Fruit fly (Drosophila melanogaster) whole organism, embryonic: ENCODE results near the gene CG3457.

Experiments
- BtbVII ChIP-seq: fragments of 200-800 bp; sonication (Bioruptor generic); optimal IDR thresholded peaks from 3 replicates; lab custom pipeline; 2017; ENCODE audit warnings: missing biosample characterization, mild to moderate bottlenecking, missing genetic modification characterization
- CG10209 ChIP-seq: fragments of 200-800 bp; sonication (Bioruptor generic); optimal IDR thresholded peaks from 3 replicates; lab custom pipeline; 2017; ENCODE audit warnings: missing biosample characterization, mild to moderate bottlenecking, missing genetic modification characterization, missing genetic modification reagents
- CG10321 ChIP-seq: fragments of 200-800 bp; sonication (Bioruptor generic); IDR thresholded peaks from 2 replicates; pipeline ENCODE4 v1.3.6; 2022; ENCODE audit warnings: missing biosample characterization, missing genetic modification characterization
- CG10654 ChIP-seq: fragments of 200-800 bp; sonication (Bioruptor generic); optimal IDR thresholded peaks from 2 replicates; lab custom pipeline; 2016; ENCODE audit warnings: missing biosample characterization, missing genetic modification characterization
- CG12104 ChIP-seq: fragments of 200-800 bp; sonication (Bioruptor generic); optimal IDR thresholded peaks from 3 replicates; lab custom pipeline; 2016; ENCODE audit warnings: missing biosample characterization, missing genetic modification characterization
- CG1233 ChIP-seq: fragments of 200-800 bp; sonication (Bioruptor generic); optimal IDR thresholded peaks from 4 replicates; lab custom pipeline; 2018; ENCODE audit warnings: missing biosample characterization, mild to moderate bottlenecking, missing genetic modification characterization
- CG12659 ChIP-seq: fragments of 200-800 bp; sonication (Bioruptor generic); optimal IDR thresholded peaks from 3 replicates; lab custom pipeline; 2017; ENCODE audit warnings: mild to moderate bottlenecking, missing biosample characterization, missing genetic modification reagents, missing genetic modification characterization
- CG13624 ChIP-seq: fragments of 200-800 bp; sonication (Bioruptor generic); optimal IDR thresholded peaks from 2 replicates; lab custom pipeline; 2016; ENCODE audit warnings: missing biosample characterization, missing genetic modification characterization
- CG16813 ChIP-seq: fragments of 200-800 bp; sonication (Bioruptor generic); IDR thresholded peaks from 3 replicates; pipeline ENCODE4 v1.3.6; 2022; ENCODE audit warnings: missing biosample characterization, missing genetic modification characterization; ENCODE audit not compliant: partially characterized antibody
- CG17328 ChIP-seq: fragments of 200-800 bp; sonication (Bioruptor generic); IDR thresholded peaks from 2 replicates; pipeline ENCODE4 v1.3.6; 2022; ENCODE audit warnings: missing biosample characterization, missing genetic modification characterization
- CG17385 ChIP-seq: fragments of 200-800 bp; sonication (Bioruptor generic); optimal IDR thresholded peaks from 3 replicates; lab custom pipeline; 2018; ENCODE audit warnings: missing biosample characterization, mild to moderate bottlenecking, missing genetic modification characterization
- CG1792 ChIP-seq: fragments of 200-800 bp; sonication (Bioruptor generic); optimal IDR thresholded peaks from 2 replicates; lab custom pipeline; 2016; ENCODE audit warnings: missing biosample characterization, missing genetic modification characterization
- CG2120 ChIP-seq: fragments of 200-800 bp; sonication (Bioruptor generic); optimal IDR thresholded peaks from 3 replicates; lab custom pipeline; 2016; ENCODE audit warnings: missing biosample characterization, missing genetic modification characterization
- CG2199 ChIP-seq: fragments of 200-800 bp; sonication (Bioruptor generic); IDR thresholded peaks from 3 replicates; pipeline ENCODE4 v1.3.6; 2022; ENCODE audit warnings: missing biosample characterization, missing genetic modification characterization
- CG2202 ChIP-seq: fragments of 200-800 bp; sonication (Bioruptor generic); optimal IDR thresholded peaks from 2 replicates; lab custom pipeline; 2018; ENCODE audit warnings: missing biosample characterization, mild to moderate bottlenecking, missing genetic modification characterization
- CG30020 ChIP-seq: fragments of 200-800 bp; optimal IDR thresholded peaks from 2 replicates; lab custom pipeline; 2019; ENCODE audit warnings: missing biosample characterization, mild to moderate bottlenecking, missing genetic modification characterization, moderate library complexity
- CG30431 ChIP-seq: fragments of 200-800 bp; sonication (Bioruptor generic); optimal IDR thresholded peaks from 2 replicates; lab custom pipeline; 2017; ENCODE audit warnings: missing biosample characterization, missing genetic modification characterization
- CG34376 ChIP-seq: fragments of 200-800 bp; sonication (Bioruptor generic); optimal IDR thresholded peaks from 2 replicates; lab custom pipeline; 2018; ENCODE audit warnings: missing biosample characterization, mild to moderate bottlenecking, missing genetic modification characterization
- CG4328 ChIP-seq: fragments of 200-800 bp; sonication (Bioruptor generic); optimal IDR thresholded peaks from 3 replicates; lab custom pipeline; 2017; ENCODE audit warnings: missing biosample characterization, missing genetic modification reagents, missing genetic modification characterization
- CG6175 ChIP-seq: fragments of 200-800 bp; sonication (Bioruptor generic); IDR thresholded peaks from 3 replicates; pipeline ENCODE4 v1.3.6; 2022; ENCODE audit warnings: missing biosample characterization, missing genetic modification characterization
- CG6254 ChIP-seq: fragments of 200-800 bp; sonication (Bioruptor generic); optimal IDR thresholded peaks from 3 replicates; lab custom pipeline; 2017; ENCODE audit warnings: mild to moderate bottlenecking, missing biosample characterization, missing genetic modification reagents, missing genetic modification characterization
- CG7963 ChIP-seq: fragments of 200-800 bp; sonication (Bioruptor generic); IDR thresholded peaks from 3 replicates; pipeline ENCODE4 v1.3.6; 2022; ENCODE audit warnings: missing biosample characterization, missing genetic modification characterization; ENCODE audit not compliant: partially characterized antibody
- CG7987 ChIP-seq: fragments of 200-800 bp; sonication (Bioruptor generic); optimal IDR thresholded peaks from 2 replicates; lab custom pipeline; 2018; ENCODE audit warnings: missing biosample characterization, mild to moderate bottlenecking, missing genetic modification characterization, moderate library complexity
- CHES-1-like ChIP-seq: fragments of 200-800 bp; sonication (Bioruptor generic); optimal IDR thresholded peaks from 2 replicates; lab custom pipeline; 2016; ENCODE audit warnings: missing biosample characterization, missing genetic modification characterization
- Dad ChIP-seq: fragments of 200-800 bp; sonication (Bioruptor generic); optimal IDR thresholded peaks from 3 replicates; lab custom pipeline; 2016; ENCODE audit warnings: missing biosample characterization, missing genetic modification characterization
- HLH3B ChIP-seq: fragments of 200-800 bp; sonication (Bioruptor generic); IDR thresholded peaks from 2 replicates; pipeline ENCODE4 v1.3.6; 2022; ENCODE audit warnings: missing biosample characterization, missing genetic modification characterization
- HLHmδ ChIP-seq: fragments of 200-800 bp; sonication (Bioruptor generic); optimal IDR thresholded peaks from 2 replicates; lab custom pipeline; 2018; ENCODE audit warnings: missing biosample characterization, mild to moderate bottlenecking, missing genetic modification characterization, moderate library complexity
- Hsf ChIP-seq: fragments of 200-800 bp; sonication (Bioruptor generic); optimal IDR thresholded peaks from 3 replicates; lab custom pipeline; 2016; ENCODE audit warnings: missing biosample characterization, missing genetic modification characterization
- Neu2 ChIP-seq: fragments of 200-800 bp; sonication (Bioruptor generic); optimal IDR thresholded peaks from 3 replicates; lab custom pipeline; 2016; ENCODE audit warnings: missing biosample characterization, missing genetic modification characterization, borderline replicate concordance
- NfI ChIP-seq: fragments of 200-800 bp; sonication (Bioruptor generic); optimal IDR thresholded peaks from 3 replicates; lab custom pipeline; 2018; ENCODE audit warnings: missing biosample characterization, mild to moderate bottlenecking, missing genetic modification characterization, moderate library complexity
- Ravus ChIP-seq: fragments of 200-800 bp; sonication (Bioruptor generic); IDR thresholded peaks from 2 replicates; pipeline ENCODE4 v1.3.6; 2022; ENCODE audit warnings: missing biosample characterization, missing genetic modification characterization
- Scr ChIP-seq: fragments of 200-800 bp; sonication (Bioruptor generic); IDR thresholded peaks from 2 replicates; pipeline ENCODE4 v1.3.6; 2022; ENCODE audit warnings: missing biosample characterization, missing genetic modification characterization; ENCODE audit not compliant: partially characterized antibody
- Spps ChIP-seq: fragments of 200-800 bp; sonication (Bioruptor generic); optimal IDR thresholded peaks from 2 replicates; lab custom pipeline; 2018; ENCODE audit warnings: missing biosample characterization, mild to moderate bottlenecking, missing genetic modification characterization
- Vsx1 ChIP-seq: fragments of 200-800 bp; sonication (Bioruptor generic); optimal IDR thresholded peaks from 2 replicates; lab custom pipeline; 2017; ENCODE audit warnings: missing biosample characterization, mild to moderate bottlenecking, missing genetic modification characterization, missing genetic modification reagents
- abd-A ChIP-seq: fragments of 200-800 bp; sonication (Bioruptor generic); optimal IDR thresholded peaks from 3 replicates; lab custom pipeline; 2019; ENCODE audit warnings: missing biosample characterization, mild to moderate bottlenecking, missing genetic modification characterization, moderate library complexity
- ara ChIP-seq: fragments of 200-800 bp; sonication (Bioruptor generic); IDR thresholded peaks from 2 replicates; pipeline ENCODE4 v1.3.6; 2022; ENCODE audit warnings: missing biosample characterization, missing genetic modification characterization
- chn ChIP-seq: fragments of 200-800 bp; sonication (Bioruptor generic); optimal IDR thresholded peaks from 2 replicates; lab custom pipeline; 2016; ENCODE audit warnings: missing biosample characterization, missing genetic modification characterization
- crol ChIP-seq: fragments of 200-800 bp; sonication (Bioruptor generic); IDR thresholded peaks from 2 replicates; pipeline ENCODE4 v1.3.6; 2022; ENCODE audit warnings: missing biosample characterization, missing genetic modification characterization
- dm ChIP-seq: fragments of 200-800 bp; sonication (Bioruptor generic); optimal IDR thresholded peaks from 3 replicates; lab custom pipeline; 2016; ENCODE audit warnings: missing biosample characterization, missing genetic modification characterization
- dmrt11E ChIP-seq: fragments of 200-800 bp; sonication (Bioruptor generic); optimal IDR thresholded peaks from 3 replicates; lab custom pipeline; 2018; ENCODE audit warnings: missing biosample characterization, mild to moderate bottlenecking, missing genetic modification characterization, moderate library complexity
- dmrt99B ChIP-seq: fragments of 200-800 bp; sonication (Bioruptor generic); optimal IDR thresholded peaks from 2 replicates; lab custom pipeline; 2018; ENCODE audit warnings: missing biosample characterization, mild to moderate bottlenecking, missing genetic modification characterization, moderate library complexity
- eve ChIP-seq, 2 experiments: fragments of >200 bp; optimal IDR thresholded peaks; 2 replicates each; lab custom pipeline; 2017; ENCODE audit warnings: missing biosample characterization in 2 of 2, missing genetic modification characterization in 2 of 2
- gcm ChIP-seq: fragments of 200-800 bp; sonication (Bioruptor generic); optimal IDR thresholded peaks from 2 replicates; lab custom pipeline; 2019; ENCODE audit warnings: missing biosample characterization, mild to moderate bottlenecking, missing genetic modification characterization, moderate library complexity
- klu ChIP-seq: fragments of 200-800 bp; sonication (Bioruptor generic); IDR thresholded peaks from 2 replicates; pipeline ENCODE4 v1.3.6; 2022; ENCODE audit warnings: missing biosample characterization, missing genetic modification characterization
- pan ChIP-seq, 4 experiments: fragments of >200 bp in 3 of 4; fragments of 200-800 bp in 1 of 4; sonication (Bioruptor generic) in 1 of 4; optimal IDR thresholded peaks in 3 of 4; IDR thresholded peaks in 1 of 4; 2 replicates each; pipeline versions ENCODE4 v1.3.6 to Lab custom; 2017 to 2022; ENCODE audit warnings: missing biosample characterization in 2 of 4, missing genetic modification characterization in 2 of 4, mixed read lengths in 1 of 4
- pita ChIP-seq: fragments of 200-800 bp; sonication (Bioruptor generic); optimal IDR thresholded peaks from 2 replicates; lab custom pipeline; 2017; ENCODE audit warnings: missing biosample characterization, mild to moderate bottlenecking, missing genetic modification characterization
- slou ChIP-seq: fragments of 200-800 bp; sonication (Bioruptor generic); optimal IDR thresholded peaks from 3 replicates; lab custom pipeline; 2016; ENCODE audit warnings: missing biosample characterization, missing genetic modification characterization
- slp2 ChIP-seq: fragments of 200-800 bp; sonication (Bioruptor generic); optimal IDR thresholded peaks from 2 replicates; lab custom pipeline; 2016; ENCODE audit warnings: missing biosample characterization, missing genetic modification characterization
- so ChIP-seq: fragments of 200-800 bp; sonication (Bioruptor generic); IDR thresholded peaks from 3 replicates; pipeline ENCODE4 v1.3.6; 2022; ENCODE audit warnings: missing biosample characterization, missing genetic modification characterization
- ssp ChIP-seq: fragments of 200-800 bp; sonication (Bioruptor generic); IDR thresholded peaks from 2 replicates; pipeline ENCODE4 v1.3.6; 2022; ENCODE audit warnings: missing biosample characterization, missing genetic modification characterization
- tll ChIP-seq, 2 experiments: fragments of 200-800 bp in 1 of 2; fragments of >200 bp in 1 of 2; sonication (Bioruptor generic) in 1 of 2; optimal IDR thresholded peaks; 2 replicates each; lab custom pipeline; 2017 to 2019; ENCODE audit warnings: missing biosample characterization in 2 of 2, missing genetic modification characterization in 2 of 2, mild to moderate bottlenecking in 1 of 2, moderate library complexity in 1 of 2

Gene CG3457

dm6 chrX:2184563-2184962 lies 3.1 kb upstream of the CG3457 start, which contains the start of the genes Nmd3 and CG17776 (continued):
- TF ChIP-seq eve (GFP tag; optimal IDR thresholded peaks at IDR 0.05; lab: Kevin White, UChicago) = no peak
- no peak for TF ChIP-seq gcm (GFP tag; lab: Kevin White, UChicago)
- 0 out of 3 replicates have a peak, but pooled peaks have one; percentile 12 for TF ChIP-seq CG7963 (GFP tag; lab: Robert Waterston, UW)
- TF ChIP-seq Neu2 (GFP tag; lab: Kevin White, UChicago) = no peak
- peak; percentile 46 for TF ChIP-seq CG13624 (GFP tag; lab: Kevin White, UChicago)
- TF ChIP-seq so (GFP tag; lab: Robert Waterston, UW) = no peak
- no peak for TF ChIP-seq CG7987
- TF ChIP-seq CG30020 = peak; percentile 8
- TF ChIP-seq CG2199 = no peak
- TF ChIP-seq BtbVII (GFP tag; lab: Kevin White, UChicago) = no peak
- TF ChIP-seq dmrt99B (tag; lab: Kevin White, UChicago) = no peak
- no peak for TF ChIP-seq CG17328 (GFP tag; lab: Robert Waterston, UW)
- TF ChIP-seq CG16813 (GFP tag; lab: Robert Waterston, UW) = peak; percentile 74
- TF ChIP-seq ara (GFP tag; lab: Robert Waterston, UW) = no peak
- TF ChIP-seq tll (GFP tag; optimal IDR thresholded peaks at IDR 0.05; lab: Kevin White, UChicago) = no peak
- no peak for TF ChIP-seq CG1233 (GFP tag; lab: Kevin White, UChicago)
- TF ChIP-seq CG12104 (GFP tag; lab: Kevin White, UChicago) = no peak
- no peak for TF ChIP-seq CG6175 (GFP tag; lab: Robert Waterston, UW)
- no peak for TF ChIP-seq Vsx1 (GFP tag; lab: Kevin White, UChicago)
- peak; percentile 73 for TF ChIP-seq Scr (GFP tag; lab: Robert Waterston, UW)
- TF ChIP-seq CG6254 = peak; percentile 40
- TF ChIP-seq CG2120 (GFP tag; lab: Kevin White, UChicago) = peak; percentile 35
- TF ChIP-seq CG2202 = no peak
- no peak for TF ChIP-seq klu (GFP tag; lab: Robert Waterston, UW)
- no peak for TF ChIP-seq crol
- peak; percentile 93 for TF ChIP-seq dm (GFP tag; lab: Kevin White, UChicago)
- no peak for TF ChIP-seq CG10209
- no peak for TF ChIP-seq CG17385 (GFP tag; lab: Kevin White, UChicago)
- TF ChIP-seq CG10654 (GFP tag; lab: Kevin White, UChicago) = no peak
- peak; percentile 1 for TF ChIP-seq CG34376 (GFP tag; lab: Kevin White, UChicago)
- TF ChIP-seq HLH3B (GFP tag; lab: Robert Waterston, UW) = no peak
- TF ChIP-seq pan (optimal IDR thresholded peaks at IDR 0.05; lab: Kevin White, UChicago) = no peak
- TF ChIP-seq pan (GFP tag; optimal IDR thresholded peaks at IDR 0.05 in 1 of 2, IDR thresholded peaks at IDR 0.05 in 1 of 2) = no peak
- TF ChIP-seq CG12659 (GFP tag; lab: Kevin White, UChicago) = peak; percentile 33
- no peak for TF ChIP-seq slou (GFP tag; lab: Kevin White, UChicago)
- no peak for TF ChIP-seq CG4328
- no peak for TF ChIP-seq Spps
- TF ChIP-seq CG30431 (GFP tag; lab: Kevin White, UChicago) = no peak
- peak; percentile 26 for TF ChIP-seq CHES-1-like (GFP tag; lab: Kevin White, UChicago)
- no peak for TF ChIP-seq CG1792 (GFP tag; lab: Kevin White, UChicago)
- no peak for TF ChIP-seq Hsf (GFP tag; lab: Kevin White, UChicago)
- no peak for TF ChIP-seq abd-A (tag; lab: Kevin White, UChicago)
- TF ChIP-seq chn = no peak
- TF ChIP-seq NfI = no peak
- TF ChIP-seq slp2 = no peak
- no peak for TF ChIP-seq Dad (GFP tag; lab: Kevin White, UChicago)
- TF ChIP-seq pita (GFP tag; lab: Kevin White, UChicago) = no peak
- no peak for TF ChIP-seq CG10321 (GFP tag; lab: Robert Waterston, UW)
- TF ChIP-seq dmrt11E (tag; lab: Kevin White, UChicago) = no peak
- no peak for TF ChIP-seq ssp (GFP tag; lab: Robert Waterston, UW)
- no peak for TF ChIP-seq HLHmδ (GFP tag; lab: Kevin White, UChicago)
- TF ChIP-seq Ravus (GFP tag; lab: Robert Waterston, UW) = no peak
